Fruit fly (Drosophila melanogaster) whole organism, embryonic: Measurements from ENCODE around the gene CRAT.

Experiments used
- Ada2b ChIP-seq: fragments of 200-800 bp; sonication (Bioruptor generic); IDR thresholded peaks from 2 replicates; pipeline ENCODE4 v1.3.6; 2022; ENCODE audit warnings: missing biosample characterization, missing genetic modification characterization
- Antp ChIP-seq: fragments of 200-800 bp; sonication (Bioruptor generic); optimal IDR thresholded peaks from 3 replicates; lab custom pipeline; 2016; ENCODE audit warnings: missing biosample characterization, missing genetic modification characterization
- Awh ChIP-seq: fragments of 200-800 bp; sonication (Bioruptor generic); IDR thresholded peaks from 2 replicates; pipeline ENCODE4, ENCODE4 v1.3.6; 2022; ENCODE audit warnings: missing biosample characterization, missing genetic modification characterization
- CG10321 ChIP-seq: fragments of 200-800 bp; sonication (Bioruptor generic); IDR thresholded peaks from 2 replicates; pipeline ENCODE4 v1.3.6; 2022; ENCODE audit warnings: missing biosample characterization, missing genetic modification characterization
- CG10654 ChIP-seq: fragments of 200-800 bp; sonication (Bioruptor generic); optimal IDR thresholded peaks from 2 replicates; lab custom pipeline; 2016; ENCODE audit warnings: missing biosample characterization, missing genetic modification characterization
- CG14014 ChIP-seq: fragments of 200-800 bp; sonication (Bioruptor generic); IDR thresholded peaks from 2 replicates; pipeline ENCODE4 v1.3.6; 2022; ENCODE audit warnings: missing biosample characterization, missing genetic modification characterization
- CG15011 ChIP-seq: fragments of 200-800 bp; sonication (Bioruptor generic); optimal IDR thresholded peaks from 3 replicates; lab custom pipeline; 2018; ENCODE audit warnings: missing biosample characterization, mild to moderate bottlenecking, missing genetic modification characterization
- CG17186 ChIP-seq: fragments of 200-800 bp; sonication (Bioruptor generic); optimal IDR thresholded peaks from 3 replicates; lab custom pipeline; 2017; ENCODE audit warnings: missing biosample characterization, missing genetic modification reagents, missing genetic modification characterization
- CG18764 ChIP-seq: fragments of 200-800 bp; sonication (Bioruptor generic); optimal IDR thresholded peaks from 3 replicates; lab custom pipeline; 2016; ENCODE audit warnings: missing biosample characterization, missing genetic modification characterization
- CG2678 ChIP-seq: fragments of 200-800 bp; sonication (Bioruptor generic); optimal IDR thresholded peaks from 3 replicates; lab custom pipeline; 2019; ENCODE audit warnings: missing biosample characterization, mild to moderate bottlenecking, missing genetic modification characterization, moderate library complexity
- CG4328 ChIP-seq: fragments of 200-800 bp; sonication (Bioruptor generic); optimal IDR thresholded peaks from 3 replicates; lab custom pipeline; 2017; ENCODE audit warnings: missing biosample characterization, missing genetic modification reagents, missing genetic modification characterization
- CG5245 ChIP-seq: fragments of 200-800 bp; sonication (Bioruptor generic); optimal IDR thresholded peaks from 3 replicates; lab custom pipeline; 2016; ENCODE audit warnings: missing biosample characterization, missing genetic modification characterization
- CG6791 ChIP-seq: fragments of 200-800 bp; sonication (Bioruptor generic); IDR thresholded peaks from 3 replicates; pipeline ENCODE4 v1.3.6; 2022; ENCODE audit warnings: missing biosample characterization, missing genetic modification characterization; ENCODE audit not compliant: partially characterized antibody
- CG6813 ChIP-seq: fragments of 200-800 bp; sonication (Bioruptor generic); optimal IDR thresholded peaks from 2 replicates; lab custom pipeline; 2017; ENCODE audit warnings: missing biosample characterization, missing genetic modification characterization, mild to moderate bottlenecking, moderate library complexity, missing genetic modification reagents
- CG7271 ChIP-seq: fragments of 200-800 bp; sonication (Bioruptor generic); optimal IDR thresholded peaks from 2 replicates; lab custom pipeline; 2018; ENCODE audit warnings: missing biosample characterization, mild to moderate bottlenecking, missing genetic modification characterization, moderate library complexity
- CG8281 ChIP-seq: fragments of 200-800 bp; sonication (Bioruptor generic); optimal IDR thresholded peaks from 2 replicates; lab custom pipeline; 2018; ENCODE audit warnings: missing biosample characterization, mild to moderate bottlenecking, missing genetic modification characterization, moderate library complexity
- CG8359 ChIP-seq: fragments of 200-800 bp; sonication (Bioruptor generic); optimal IDR thresholded peaks from 2 replicates; lab custom pipeline; 2017; ENCODE audit warnings: missing biosample characterization, mild to moderate bottlenecking, missing genetic modification characterization, borderline replicate concordance
- CG8924 ChIP-seq: fragments of 200-800 bp; optimal IDR thresholded peaks from 3 replicates; lab custom pipeline; 2019; ENCODE audit warnings: missing biosample characterization, mild to moderate bottlenecking, missing genetic modification characterization, moderate library complexity
- D ChIP-seq, 2 experiments: fragments of 200-800 bp in 1 of 2; fragments of >200 bp in 1 of 2; sonication (Bioruptor generic) in 1 of 2; optimal IDR thresholded peaks; 2 replicates in 1 of 2; 3 replicates in 1 of 2; lab custom pipeline; 2017; ENCODE audit warnings: mild to moderate bottlenecking in 1 of 2, missing biosample characterization in 1 of 2, missing genetic modification characterization in 1 of 2, missing genetic modification reagents in 1 of 2
- E2f2 ChIP-seq: fragments of 200-800 bp; sonication (Bioruptor generic); IDR thresholded peaks from 2 replicates; pipeline ENCODE4 v1.3.6; 2022; ENCODE audit warnings: missing biosample characterization, missing genetic modification characterization
- Eip74EF ChIP-seq, 2 experiments: fragments of 200-800 bp in 1 of 2; fragments of >200 bp in 1 of 2; sonication (Bioruptor generic) in 1 of 2; optimal IDR thresholded peaks; 2 replicates each; lab custom pipeline; 2017 to 2019; ENCODE audit warnings: missing biosample characterization in 2 of 2, missing genetic modification characterization in 2 of 2, mild to moderate bottlenecking in 1 of 2, moderate library complexity in 1 of 2
- Hsf ChIP-seq: fragments of 200-800 bp; sonication (Bioruptor generic); optimal IDR thresholded peaks from 3 replicates; lab custom pipeline; 2016; ENCODE audit warnings: missing biosample characterization, missing genetic modification characterization
- Lpt ChIP-seq: fragments of >200 bp; optimal IDR thresholded peaks from 2 replicates; lab custom pipeline; 2018; ENCODE audit warnings: missing biosample characterization, missing genetic modification characterization
- MTF-1 ChIP-seq: fragments of 200-800 bp; sonication (Bioruptor generic); optimal IDR thresholded peaks from 2 replicates; lab custom pipeline; 2018; ENCODE audit warnings: missing biosample characterization, mild to moderate bottlenecking, missing genetic modification characterization, borderline replicate concordance
- Mad ChIP-seq: fragments of 200-800 bp; sonication (Bioruptor generic); optimal IDR thresholded peaks from 2 replicates; lab custom pipeline; 2016; ENCODE audit warnings: missing biosample characterization, missing genetic modification characterization
- NC2α ChIP-seq: fragments of 200-800 bp; sonication (Bioruptor generic); optimal IDR thresholded peaks from 2 replicates; lab custom pipeline; 2016; ENCODE audit warnings: missing biosample characterization, missing genetic modification characterization
- NK7.1 ChIP-seq: fragments of 200-800 bp; sonication (Bioruptor generic); optimal IDR thresholded peaks from 3 replicates; lab custom pipeline; 2016; ENCODE audit warnings: missing biosample characterization, missing genetic modification characterization
- Optix ChIP-seq: fragments of 200-800 bp; sonication (Bioruptor generic); IDR thresholded peaks from 3 replicates; pipeline ENCODE4 v1.3.6; 2022; ENCODE audit warnings: missing biosample characterization, missing genetic modification characterization
- Rfx ChIP-seq: fragments of 200-800 bp; sonication (Bioruptor generic); IDR thresholded peaks from 2 replicates; pipeline ENCODE4 v1.3.6; 2022; ENCODE audit warnings: missing biosample characterization, missing genetic modification characterization
- Six4 ChIP-seq: fragments of 200-800 bp; sonication (Bioruptor generic); optimal IDR thresholded peaks from 2 replicates; lab custom pipeline; 2016; ENCODE audit warnings: missing biosample characterization, missing genetic modification characterization
- Spps ChIP-seq: fragments of 200-800 bp; sonication (Bioruptor generic); optimal IDR thresholded peaks from 2 replicates; lab custom pipeline; 2018; ENCODE audit warnings: missing biosample characterization, mild to moderate bottlenecking, missing genetic modification characterization
- Trl ChIP-seq, 3 experiments: fragments of >200 bp in 2 of 3; fragments of 200-800 bp in 1 of 3; sonication (Bioruptor generic) in 1 of 3; optimal IDR thresholded peaks; 2 replicates in 1 of 3; 3 replicates in 2 of 3; lab custom pipeline; 2016 to 2017; ENCODE audit warnings: missing biosample characterization in 1 of 3, missing genetic modification characterization in 1 of 3
- ap ChIP-seq: fragments of 200-800 bp; sonication (Bioruptor generic); IDR thresholded peaks from 2 replicates; pipeline ENCODE4 v1.3.6; 2022; ENCODE audit warnings: missing biosample characterization, missing genetic modification characterization
- ara ChIP-seq: fragments of 200-800 bp; sonication (Bioruptor generic); IDR thresholded peaks from 2 replicates; pipeline ENCODE4 v1.3.6; 2022; ENCODE audit warnings: missing biosample characterization, missing genetic modification characterization
- ase ChIP-seq: fragments of 200-800 bp; sonication (Bioruptor generic); IDR thresholded peaks from 3 replicates; pipeline ENCODE4 v1.3.6; 2022; ENCODE audit warnings: missing biosample characterization, missing genetic modification characterization
- chif ChIP-seq, 2 experiments: fragments of 200-800 bp; sonication (Bioruptor generic); optimal IDR thresholded peaks; 3 replicates each; lab custom pipeline; 2016; ENCODE audit warnings: missing biosample characterization in 2 of 2, missing genetic modification characterization in 2 of 2
- gcm2 ChIP-seq: fragments of 200-800 bp; sonication (Bioruptor generic); optimal IDR thresholded peaks from 2 replicates; lab custom pipeline; 2016; ENCODE audit warnings: missing biosample characterization, missing genetic modification characterization
- gem ChIP-seq: fragments of 200-800 bp; sonication (Bioruptor generic); optimal IDR thresholded peaks from 2 replicates; lab custom pipeline; 2019; ENCODE audit warnings: missing biosample characterization, mild to moderate bottlenecking, missing genetic modification characterization, moderate library complexity
- gro ChIP-seq: fragments of 200-800 bp; sonication (Bioruptor generic); optimal IDR thresholded peaks from 2 replicates; lab custom pipeline; 2016; ENCODE audit warnings: missing biosample characterization, missing genetic modification characterization
- gsb-n ChIP-seq: fragments of 200-800 bp; sonication (Bioruptor generic); optimal IDR thresholded peaks from 3 replicates; lab custom pipeline; 2018; ENCODE audit warnings: missing biosample characterization, mild to moderate bottlenecking, missing genetic modification characterization
- ham ChIP-seq: fragments of 200-800 bp; sonication (Bioruptor generic); IDR thresholded peaks from 2 replicates; pipeline ENCODE4 v1.3.6; 2022; ENCODE audit warnings: missing biosample characterization, missing genetic modification characterization
- hbn ChIP-seq: fragments of 200-800 bp; sonication (Bioruptor generic); IDR thresholded peaks from 2 replicates; pipeline ENCODE4 v1.3.6; 2022; ENCODE audit warnings: missing biosample characterization, missing genetic modification characterization; ENCODE audit not compliant: partially characterized antibody
- insv ChIP-seq, 2 experiments: fragments of 200-800 bp; sonication (Bioruptor generic); optimal IDR thresholded peaks; 3 replicates each; lab custom pipeline; 2016 to 2018; ENCODE audit warnings: missing biosample characterization in 2 of 2, missing genetic modification characterization in 2 of 2
- kah ChIP-seq: fragments of 200-800 bp; sonication (Bioruptor generic); optimal IDR thresholded peaks from 2 replicates; lab custom pipeline; 2018; ENCODE audit warnings: missing biosample characterization, mild to moderate bottlenecking, missing genetic modification characterization
- pnt ChIP-seq: fragments of 200-800 bp; sonication (Bioruptor generic); optimal IDR thresholded peaks from 3 replicates; lab custom pipeline; 2016; ENCODE audit warnings: missing biosample characterization, missing genetic modification characterization
- sug ChIP-seq: fragments of 200-800 bp; optimal IDR thresholded peaks from 2 replicates; lab custom pipeline; 2019; ENCODE audit warnings: missing biosample characterization, mild to moderate bottlenecking, missing genetic modification characterization, moderate library complexity
- tin ChIP-seq: fragments of 200-800 bp; sonication (Bioruptor generic); optimal IDR thresholded peaks from 3 replicates; lab custom pipeline; 2016; ENCODE audit warnings: missing biosample characterization, missing genetic modification characterization
- trem ChIP-seq: fragments of 200-800 bp; optimal IDR thresholded peaks from 3 replicates; lab custom pipeline; 2019; ENCODE audit warnings: missing biosample characterization, mild to moderate bottlenecking, missing genetic modification characterization, moderate library complexity
- zen2 ChIP-seq: fragments of 200-800 bp; sonication (Bioruptor generic); IDR thresholded peaks from 3 replicates; pipeline ENCODE4 v1.3.6; 2022; ENCODE audit warnings: missing biosample characterization, missing genetic modification characterization; ENCODE audit not compliant: partially characterized antibody
- zfh1 ChIP-seq: fragments of 200-800 bp; sonication (Bioruptor generic); IDR thresholded peaks from 3 replicates; pipeline ENCODE4 v1.3.6; 2022; ENCODE audit warnings: missing biosample characterization, missing genetic modification characterization

Gene CRAT

dm6 chr3R:6406566-6407098 lies 30.8 kb upstream of the CRAT start, which contains the start of gene gpp (continued):
- TF ChIP-seq CG8281 (no peak), gsb-n (no peak), CG8359 (no peak), Mad (GFP tag; lab: Kevin White, UChicago) (no peak), ase (no peak), Spps (tag; lab: Kevin White, UChicago) (no peak), NK7.1 (GFP tag; lab: Kevin White, UChicago) (no peak), Lpt (no peak), zfh1 (GFP tag; lab: Robert Waterston, UW) (no peak), CG6791 (no peak), CG15011 (GFP tag; lab: Kevin White, UChicago) (no peak), ham (no peak), CG5245 (no peak), ap (GFP tag; lab: Robert Waterston, UW) (no peak), hbn (no peak), Awh (GFP tag; lab: Robert Waterston, UW) (no peak), gro (GFP tag; lab: Kevin White, UChicago) (peak; percentile 25), Antp (GFP tag; lab: Kevin White, UChicago) (no peak), gcm2 (GFP tag; lab: Kevin White, UChicago) (no peak), tin (GFP tag; lab: Kevin White, UChicago) (no peak), CG14014 (no peak), E2f2 (no peak), CG17186 (peak; percentile 34), gem (tag; lab: Kevin White, UChicago) (no peak), kah (GFP tag; lab: Kevin White, UChicago) (no peak), trem (peak; percentile 62), CG7271 (tag; lab: Kevin White, UChicago) (no peak), Optix (GFP tag; lab: Robert Waterston, UW) (no peak), D (optimal IDR thresholded peaks at IDR 0.05; lab: Kevin White, UChicago) (no peak), D (GFP tag; optimal IDR thresholded peaks at IDR 0.05; lab: Kevin White, UChicago) (no peak), insv (GFP tag; optimal IDR thresholded peaks at IDR 0.05; lab: Kevin White, UChicago) (no peak), Rfx (GFP tag; lab: Robert Waterston, UW) (no peak), ara (no peak), NC2α (GFP tag; lab: Kevin White, UChicago) (no peak), Six4 (GFP tag; lab: Kevin White, UChicago) (no peak), Hsf (GFP tag; lab: Kevin White, UChicago) (no peak), CG8924 (tag; lab: Kevin White, UChicago) (peak; percentile 64), CG2678 (tag; lab: Kevin White, UChicago) (peak; percentile 1), zen2 (GFP tag; lab: Robert Waterston, UW) (no peak), CG10654 (no peak), sug (tag; lab: Kevin White, UChicago) (peak; percentile 24), CG10321 (no peak), Trl (optimal IDR thresholded peaks at IDR 0.05; lab: Kevin White, UChicago) (no peak), Trl (GFP tag; optimal IDR thresholded peaks at IDR 0.05; lab: Kevin White, UChicago) (no peak), Ada2b (no peak), CG6813 (no peak), CG18764 (GFP tag; lab: Kevin White, UChicago) (no peak), CG4328 (GFP tag; lab: Kevin White, UChicago) (no peak), pnt (GFP tag; lab: Kevin White, UChicago) (no peak), MTF-1 (peak; percentile 15), chif (GFP tag; optimal IDR thresholded peaks at IDR 0.05; lab: Kevin White, UChicago) (peak in 1 of 2 experiments; percentile 34), Eip74EF (GFP tag; optimal IDR thresholded peaks at IDR 0.05; lab: Kevin White, UChicago) (no peak)
